Fruit fly (Drosophila melanogaster): ENCODE measurements around the gene nkd.

nkd gene

DNA sequence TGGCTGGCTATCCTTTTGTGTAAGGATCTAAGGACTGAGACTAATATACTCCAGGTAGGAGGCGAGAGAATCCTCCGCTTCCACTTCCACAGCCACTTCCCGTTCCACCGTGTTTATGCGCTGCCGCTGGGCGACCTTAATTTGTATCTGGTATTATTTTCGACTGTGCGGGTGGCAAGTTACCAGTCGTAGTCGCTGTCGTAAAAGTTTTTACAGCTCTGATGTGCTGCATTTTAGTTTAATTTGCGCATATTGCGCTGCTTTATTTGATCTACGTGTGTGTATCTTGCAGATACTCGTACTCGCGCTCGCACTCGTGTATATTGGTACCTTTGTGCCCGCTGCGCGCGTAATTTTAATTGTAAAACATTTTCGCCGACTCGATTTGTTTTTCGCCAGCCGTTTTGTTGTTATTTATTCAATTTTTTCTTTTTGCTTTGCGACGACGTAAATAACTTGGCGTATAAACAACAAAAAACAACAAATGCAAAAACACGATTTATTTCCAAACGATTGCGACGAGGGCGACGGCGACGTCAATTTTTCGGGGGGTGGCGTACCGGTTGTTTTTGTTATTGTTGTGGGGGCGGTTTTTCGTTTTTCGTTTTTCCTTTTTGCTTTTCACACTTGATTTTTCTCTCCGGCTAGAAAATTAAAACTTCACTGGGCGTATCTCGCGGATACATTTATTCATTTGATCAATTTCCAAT lies 505 bp downstream of the nkd start:
- no peak for TF ChIP-seq insv (optimal IDR thresholded peaks at IDR 0.05)
- no peak for TF ChIP-seq Sin3A (optimal IDR thresholded peaks at IDR 0.05)
- TF ChIP-seq Myc (optimal IDR thresholded peaks at IDR 0.05): no peak

DNA sequence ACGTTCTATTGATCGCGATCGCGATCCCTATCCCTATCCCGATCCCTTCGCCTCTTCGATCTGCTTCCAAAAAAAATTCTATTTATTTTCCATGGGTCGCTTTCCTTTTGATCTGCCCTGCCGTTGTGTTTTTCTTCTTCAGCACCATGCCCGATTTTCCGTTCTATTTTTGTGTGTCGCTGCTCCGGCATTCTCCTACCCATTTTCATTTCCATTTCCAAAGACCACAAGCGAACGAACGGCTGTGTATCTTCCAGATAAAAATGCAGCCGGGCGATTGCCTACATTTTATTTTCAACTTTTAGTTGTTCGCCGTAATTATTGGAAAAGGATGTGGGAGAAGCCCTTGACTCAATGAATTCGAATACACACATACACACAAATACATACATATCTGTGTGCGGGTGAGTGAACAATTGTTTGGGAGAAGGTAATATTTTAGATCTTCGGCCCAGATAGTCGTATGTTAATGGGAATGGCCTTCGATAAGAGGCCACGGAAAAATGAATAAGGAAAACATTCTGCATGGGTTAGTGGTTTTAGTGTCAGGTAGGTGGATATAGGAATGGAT lies 1.7 kb downstream of the nkd start:
- TF ChIP-seq psq (optimal IDR thresholded peaks at IDR 0.05): no peak
- TF ChIP-seq h (optimal IDR thresholded peaks at IDR 0.05): no peak
- no peak for TF ChIP-seq Sin3A (optimal IDR thresholded peaks at IDR 0.05)
- TF ChIP-seq Myc (optimal IDR thresholded peaks at IDR 0.05): no peak
- no peak for TF ChIP-seq ttk (optimal IDR thresholded peaks at IDR 0.05)
- no peak for TF ChIP-seq insv (optimal IDR thresholded peaks at IDR 0.05)

DNA sequence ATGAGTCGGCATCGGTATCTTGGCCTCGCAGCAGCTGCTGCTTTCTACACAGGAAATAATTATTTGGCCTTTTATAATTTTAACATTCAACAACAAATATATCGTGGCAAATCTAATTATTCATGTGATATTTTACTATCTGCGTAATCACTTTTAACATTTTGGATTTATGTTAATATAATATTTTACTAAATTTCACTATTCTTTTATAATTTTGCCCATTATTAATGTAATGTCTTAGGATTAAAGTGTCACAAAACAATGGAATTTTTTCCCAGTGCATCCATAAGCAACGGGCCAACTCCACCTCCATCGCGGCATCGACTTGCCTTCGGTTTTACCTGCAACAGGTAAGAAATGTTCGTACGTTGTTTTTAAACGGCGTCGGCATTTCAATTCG lies 2.7 kb downstream of the nkd start:
- no peak for TF ChIP-seq psq (optimal IDR thresholded peaks at IDR 0.05)
- no peak for TF ChIP-seq ttk (optimal IDR thresholded peaks at IDR 0.05)
- no peak for TF ChIP-seq h (optimal IDR thresholded peaks at IDR 0.05)

DNA sequence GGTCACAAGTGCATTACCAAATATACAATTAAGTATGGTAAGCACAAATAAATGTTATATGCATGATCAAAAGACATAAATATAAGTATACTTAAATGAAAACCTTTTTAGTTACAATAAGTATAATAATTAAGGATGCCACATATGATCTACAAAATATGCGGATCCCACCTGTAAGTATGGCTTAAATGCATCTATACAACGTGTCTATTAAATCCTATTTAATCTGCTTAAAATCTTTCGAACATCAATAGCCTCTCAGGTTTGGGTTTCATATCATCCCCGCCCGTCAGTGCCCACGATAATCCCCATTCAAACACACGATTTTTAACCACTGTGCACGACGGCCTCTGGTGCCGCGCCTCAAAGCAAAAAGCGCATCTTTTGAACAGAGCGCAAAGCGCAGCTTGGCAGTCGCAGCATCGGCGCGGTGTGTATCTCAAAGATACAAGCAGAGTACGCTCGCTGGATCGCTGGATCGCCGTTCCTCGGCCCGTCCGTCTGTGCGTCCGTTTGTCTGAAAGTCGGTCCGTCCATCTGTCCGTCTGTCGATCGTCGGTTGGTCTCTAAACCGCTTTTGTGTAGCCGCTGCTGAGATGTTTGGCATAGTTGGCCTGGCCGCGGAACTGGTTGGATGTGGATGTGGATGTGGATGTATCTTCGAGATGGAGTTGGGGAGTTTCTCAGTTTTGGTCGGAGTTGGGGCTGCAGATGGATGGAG lies 3.4 kb downstream of the nkd start:
- TF ChIP-seq psq (optimal IDR thresholded peaks at IDR 0.05) (no peak), insv (optimal IDR thresholded peaks at IDR 0.05) (no peak), Sin3A (optimal IDR thresholded peaks at IDR 0.05) (no peak), h (optimal IDR thresholded peaks at IDR 0.05) (no peak), ttk (optimal IDR thresholded peaks at IDR 0.05) (no peak), Myc (optimal IDR thresholded peaks at IDR 0.05) (no peak)

DNA sequence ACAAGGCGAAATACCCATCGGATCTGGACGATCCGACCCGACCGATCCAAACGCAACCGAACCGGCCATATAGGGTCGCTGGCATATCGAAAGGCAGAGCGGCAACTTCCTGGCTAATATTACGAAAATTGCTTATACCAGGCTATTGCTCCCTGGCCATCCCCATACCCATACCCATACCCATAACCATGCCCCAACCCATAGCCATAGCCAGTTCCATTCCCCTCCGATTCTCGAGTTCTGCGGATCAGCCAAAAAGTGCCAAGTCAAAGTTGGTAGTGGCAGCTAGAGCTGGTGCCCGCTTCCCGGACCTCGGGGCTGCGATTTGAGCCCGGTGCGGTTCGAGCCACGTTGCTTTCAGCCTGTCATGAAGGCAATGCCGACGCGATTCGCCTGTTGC lies 4.1 kb downstream of the nkd start:
- TF ChIP-seq ttk (optimal IDR thresholded peaks at IDR 0.05): no peak
- no peak for TF ChIP-seq Sin3A (optimal IDR thresholded peaks at IDR 0.05)
- no peak for TF ChIP-seq Myc (optimal IDR thresholded peaks at IDR 0.05)
- TF ChIP-seq psq (optimal IDR thresholded peaks at IDR 0.05): no peak
- TF ChIP-seq h (optimal IDR thresholded peaks at IDR 0.05): no peak
- no peak for TF ChIP-seq insv (optimal IDR thresholded peaks at IDR 0.05)

DNA sequence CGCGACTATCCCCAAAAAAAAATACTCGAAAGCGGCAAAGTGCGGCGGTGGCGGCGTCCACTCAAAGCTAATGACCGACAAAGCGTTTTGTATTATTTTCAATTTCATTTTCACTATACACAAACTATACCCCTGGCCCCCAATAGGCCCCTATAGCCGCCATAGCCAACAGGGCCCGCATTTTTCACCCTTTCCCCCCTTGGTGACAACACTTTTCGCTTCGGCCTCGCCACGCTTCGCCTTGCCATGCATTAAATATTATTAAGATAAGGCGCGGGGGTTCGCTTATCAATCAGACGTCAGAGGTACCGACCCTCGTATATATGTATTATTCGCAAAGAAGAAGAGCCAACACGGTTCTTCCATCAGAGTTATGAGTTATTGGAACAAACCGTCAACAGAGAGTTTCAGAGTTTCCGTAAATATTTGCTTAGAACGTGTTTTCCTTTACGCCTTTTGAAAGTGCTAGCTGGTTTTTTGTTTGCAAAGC lies 5.0 kb downstream of the nkd start:
- no peak for TF ChIP-seq Myc (optimal IDR thresholded peaks at IDR 0.05)
- no peak for TF ChIP-seq psq (optimal IDR thresholded peaks at IDR 0.05)
- TF ChIP-seq Sin3A (optimal IDR thresholded peaks at IDR 0.05): no peak
- no peak for TF ChIP-seq h (optimal IDR thresholded peaks at IDR 0.05)
- TF ChIP-seq insv (optimal IDR thresholded peaks at IDR 0.05): no peak
- no peak for TF ChIP-seq ttk (optimal IDR thresholded peaks at IDR 0.05)

DNA sequence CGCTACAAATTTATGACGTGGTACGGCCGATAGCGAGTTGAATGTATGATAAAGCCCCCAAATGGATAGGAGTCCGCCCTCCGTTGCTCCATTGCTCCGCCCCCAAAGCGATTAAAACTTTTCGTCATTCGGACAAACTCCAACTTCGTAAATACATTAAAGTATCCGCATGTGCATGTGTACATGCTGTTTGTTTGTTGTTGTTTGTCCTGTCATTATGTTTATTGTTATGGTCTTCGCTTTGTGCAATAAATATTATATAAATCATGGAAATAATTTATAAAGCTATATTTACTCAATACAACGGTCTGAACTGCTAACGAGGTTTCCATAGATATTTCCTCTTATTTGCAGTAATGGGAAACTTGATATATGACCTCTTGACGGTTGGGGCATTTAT lies 8.2 kb downstream of the nkd start:
- TF ChIP-seq insv (optimal IDR thresholded peaks at IDR 0.05) (no peak), Sin3A (optimal IDR thresholded peaks at IDR 0.05) (no peak), h (optimal IDR thresholded peaks at IDR 0.05) (no peak), psq (optimal IDR thresholded peaks at IDR 0.05) (no peak), ttk (optimal IDR thresholded peaks at IDR 0.05) (no peak), Myc (optimal IDR thresholded peaks at IDR 0.05) (no peak)

DNA sequence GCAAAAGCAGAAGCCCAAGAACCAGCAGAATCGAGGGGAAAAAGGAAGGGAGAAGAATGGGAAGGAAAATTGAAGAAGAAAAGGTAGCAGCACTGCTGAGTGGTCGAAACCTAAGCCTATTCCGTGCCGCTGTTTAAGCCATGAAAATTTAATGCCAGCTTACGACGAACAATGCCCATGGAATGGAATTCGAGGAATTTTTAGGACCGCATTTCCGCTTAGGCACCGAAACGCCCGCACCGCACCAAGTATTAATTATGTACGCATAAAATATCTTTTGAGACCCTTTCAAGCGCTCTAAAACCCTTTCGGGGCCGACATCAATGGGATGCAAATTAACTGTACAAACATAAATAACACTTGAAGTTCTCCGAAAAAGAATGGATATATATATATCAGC lies 9.1 kb downstream of the nkd start:
- no peak for TF ChIP-seq ttk (optimal IDR thresholded peaks at IDR 0.05)
- TF ChIP-seq psq (optimal IDR thresholded peaks at IDR 0.05): no peak
- TF ChIP-seq h (optimal IDR thresholded peaks at IDR 0.05): no peak
- no peak for TF ChIP-seq insv (optimal IDR thresholded peaks at IDR 0.05)

DNA sequence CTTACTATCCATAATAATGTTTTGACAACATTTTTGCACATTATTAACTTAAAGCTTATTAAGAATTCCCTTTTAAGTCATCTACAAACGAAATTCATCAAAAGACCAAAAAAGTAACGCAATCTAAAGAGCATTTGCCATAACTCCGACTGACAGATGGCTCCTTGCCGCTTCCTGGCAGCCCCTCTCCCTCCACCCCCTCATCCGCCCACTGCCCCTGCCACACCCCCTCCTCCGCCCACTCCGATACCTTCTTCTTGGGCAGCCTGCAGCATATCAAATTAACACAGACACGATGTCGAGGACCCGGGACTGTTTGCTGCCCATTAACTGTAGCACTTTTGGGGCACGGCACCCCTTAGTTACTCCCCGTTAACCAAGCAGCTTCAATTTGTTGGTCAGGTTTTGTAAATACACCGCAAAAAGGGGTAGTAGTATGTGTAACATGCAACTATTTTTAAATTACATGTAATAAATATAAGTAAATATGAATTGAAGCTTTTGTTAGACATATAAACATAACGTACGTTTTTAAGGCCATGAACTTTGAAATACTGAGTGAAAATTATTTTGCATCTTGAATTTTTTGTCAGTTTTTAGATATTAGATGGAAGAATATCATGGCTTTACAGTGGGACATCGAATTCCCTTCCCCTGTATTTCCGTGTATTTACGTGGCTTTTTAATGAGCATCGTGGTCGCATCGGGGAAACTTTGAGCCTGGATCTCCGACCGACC lies 9.9 kb downstream of the nkd start:
- TF ChIP-seq Sin3A (optimal IDR thresholded peaks at IDR 0.05) (no peak), psq (optimal IDR thresholded peaks at IDR 0.05) (no peak), insv (optimal IDR thresholded peaks at IDR 0.05) (no peak), ttk (optimal IDR thresholded peaks at IDR 0.05) (no peak), h (optimal IDR thresholded peaks at IDR 0.05) (no peak), Myc (optimal IDR thresholded peaks at IDR 0.05) (no peak)

DNA sequence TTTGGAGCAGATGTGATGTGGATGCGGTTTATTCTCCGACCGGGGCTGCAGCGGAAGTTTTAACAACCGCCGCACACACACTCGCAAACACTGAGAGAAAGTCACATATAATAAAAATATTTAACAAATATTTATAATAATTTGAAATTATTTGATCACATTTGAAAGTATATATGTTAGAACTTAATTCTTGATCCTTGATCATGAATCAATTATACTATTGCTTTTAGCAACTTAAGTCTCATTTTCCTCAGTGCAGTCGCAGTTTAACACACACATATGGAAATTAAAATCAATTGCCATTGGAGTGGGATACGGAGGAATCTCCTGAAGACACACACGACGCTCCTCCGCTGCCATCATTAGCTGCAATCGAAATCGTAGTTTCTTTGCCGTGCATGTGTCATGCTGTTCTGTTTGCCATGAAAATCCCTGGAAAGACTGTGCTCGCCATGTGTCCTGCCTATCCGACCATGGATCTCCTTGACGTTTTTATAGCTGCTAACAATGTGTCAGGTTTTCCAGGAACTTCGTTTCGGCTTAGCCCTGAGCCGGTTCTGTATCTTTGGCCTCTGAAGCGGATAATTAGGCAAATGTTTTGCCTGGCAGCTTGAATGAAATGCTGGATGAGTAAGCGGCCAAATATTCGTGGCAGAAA lies 12.0 kb downstream of the nkd start:
- TF ChIP-seq Myc (optimal IDR thresholded peaks at IDR 0.05) (no peak), psq (optimal IDR thresholded peaks at IDR 0.05) (no peak), h (optimal IDR thresholded peaks at IDR 0.05) (no peak), insv (optimal IDR thresholded peaks at IDR 0.05) (no peak), Sin3A (optimal IDR thresholded peaks at IDR 0.05) (no peak), ttk (optimal IDR thresholded peaks at IDR 0.05) (no peak)

DNA sequence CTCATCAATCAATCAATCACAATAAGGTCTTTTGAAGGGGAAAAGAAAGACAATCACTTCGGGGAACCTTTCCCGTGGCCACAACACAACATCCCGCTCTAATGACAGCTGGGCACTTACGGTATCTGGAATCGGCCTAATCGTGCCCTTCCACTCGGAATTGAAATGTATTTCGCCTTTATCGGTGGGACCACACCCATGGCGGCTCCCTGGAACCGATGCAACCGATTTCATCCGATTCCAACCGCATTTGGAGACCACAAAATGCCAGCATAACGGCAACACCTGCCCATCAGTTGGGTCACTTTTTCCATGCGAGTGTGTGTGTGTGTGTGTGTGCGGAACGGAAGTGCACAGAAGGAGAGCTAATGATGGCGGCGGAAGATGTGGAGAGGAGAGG lies 12.6 kb downstream of the nkd start:
- TF ChIP-seq insv (optimal IDR thresholded peaks at IDR 0.05) (no peak), ttk (optimal IDR thresholded peaks at IDR 0.05) (no peak), psq (optimal IDR thresholded peaks at IDR 0.05) (no peak), Sin3A (optimal IDR thresholded peaks at IDR 0.05) (no peak), h (optimal IDR thresholded peaks at IDR 0.05) (no peak), Myc (optimal IDR thresholded peaks at IDR 0.05) (no peak)

DNA sequence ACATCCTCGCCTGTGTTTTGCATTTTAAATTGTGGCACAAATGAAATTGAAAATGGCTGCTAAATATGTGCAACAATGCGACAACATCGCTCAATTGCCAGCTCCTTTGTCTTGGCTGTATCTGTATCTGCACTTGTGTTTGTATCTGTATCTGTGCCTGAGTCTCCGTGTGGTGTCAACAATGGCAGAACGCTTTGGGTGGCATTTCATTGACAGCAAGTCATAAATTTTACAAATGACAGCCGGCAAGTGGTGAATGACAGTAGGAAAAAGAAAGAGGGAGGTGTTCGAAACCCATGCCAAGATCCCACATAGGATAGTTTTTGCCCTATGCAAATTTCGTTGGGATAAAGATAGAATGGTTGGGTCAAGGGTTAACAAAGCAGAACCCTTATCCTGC lies 13.4 kb downstream of the nkd start:
- TF ChIP-seq Sin3A (optimal IDR thresholded peaks at IDR 0.05) (no peak), h (optimal IDR thresholded peaks at IDR 0.05) (no peak), insv (optimal IDR thresholded peaks at IDR 0.05) (no peak), ttk (optimal IDR thresholded peaks at IDR 0.05) (no peak), Myc (optimal IDR thresholded peaks at IDR 0.05) (no peak), psq (optimal IDR thresholded peaks at IDR 0.05) (no peak)
